Worm (Caenorhabditis elegans) whole organism, L4 larva: ENCODE measurements around the gene efl-2.

Experiments
- D1046.2 ChIP-seq: fragments of 200-800 bp; sonication (Bioruptor generic); IDR thresholded peaks from 2 replicates; pipeline ENCODE4 v1.3.6; 2022; ENCODE audit warnings: missing genetic modification characterization, missing compliant biosample characterization
- F26F4.8 ChIP-seq: fragments of 200-800 bp; sonication (Bioruptor generic); conservative IDR thresholded peaks from 2 replicates; pipeline ENCODE4 v1.3.6; 2022; ENCODE audit warnings: missing genetic modification characterization, missing compliant biosample characterization
- F44E2.7 ChIP-seq: fragments of 200-800 bp; sonication (Bioruptor generic); IDR thresholded peaks from 2 replicates; pipeline ENCODE4 v2.1.2; 2022; ENCODE audit warnings: missing genetic modification characterization, missing compliant biosample characterization
- R02D3.7 ChIP-seq: fragments of 150-350 bp; sonication (generic microtip); optimal IDR thresholded peaks from 3 replicates; lab custom pipeline; 2014; ENCODE audit warnings: missing biosample characterization, missing genetic modification characterization
- Y105C5A.15 ChIP-seq: fragments of 200-800 bp; sonication (Bioruptor generic); IDR thresholded peaks from 2 replicates; pipeline ENCODE4 v1.3.6; 2022; ENCODE audit warnings: missing genetic modification characterization, missing compliant biosample characterization
- Y48G9A.11 ChIP-seq: fragments of 200-800 bp; sonication (Bioruptor generic); IDR thresholded peaks from 2 replicates; pipeline ENCODE4 v1.3.6; 2022; ENCODE audit warnings: missing genetic modification reagents, missing genetic modification characterization, missing compliant biosample characterization
- ZK337.2 ChIP-seq: fragments of 200-800 bp; sonication (Bioruptor generic); IDR thresholded peaks from 2 replicates; pipeline ENCODE4 v1.3.6; 2022; ENCODE audit warnings: missing genetic modification reagents, missing genetic modification characterization, missing compliant biosample characterization
- aha-1 ChIP-seq: fragments of 150-350 bp; peaks from one replicate; lab custom pipeline; 2014; ENCODE audit warnings: missing biosample characterization, missing genetic modification characterization
- attf-4 ChIP-seq: sonication (generic microtip); optimal IDR thresholded peaks from 3 replicates; lab custom pipeline; 2017; ENCODE audit warnings: missing biosample characterization, missing genetic modification characterization
- ceh-28 ChIP-seq: fragments of 150-350 bp; optimal IDR thresholded peaks from 2 replicates; lab custom pipeline; 2014; ENCODE audit warnings: missing biosample characterization, missing genetic modification reagents, missing genetic modification characterization
- ceh-82 ChIP-seq: sonication (generic microtip); optimal IDR thresholded peaks from 2 replicates; lab custom pipeline; 2017; ENCODE audit warnings: missing biosample characterization, missing genetic modification characterization
- ces-1 ChIP-seq: fragments of 150-350 bp; sonication (generic microtip); optimal IDR thresholded peaks from 4 replicates; lab custom pipeline; 2014; ENCODE audit warnings: missing biosample characterization, missing genetic modification reagents, missing genetic modification characterization
- ctbp-1 ChIP-seq: fragments of 200-800 bp; sonication (Bioruptor generic); IDR thresholded peaks from 2 replicates; pipeline ENCODE4 v1.3.6; 2022; ENCODE audit warnings: missing genetic modification reagents, missing genetic modification characterization, missing compliant biosample characterization
- daf-12 ChIP-seq: fragments of 150-350 bp; optimal IDR thresholded peaks from 2 replicates; lab custom pipeline; 2014; ENCODE audit warnings: missing biosample characterization, missing genetic modification reagents, missing genetic modification characterization
- daf-16 ChIP-seq, 3 experiments: sonication (generic microtip); optimal IDR thresholded peaks; 2 replicates each; lab custom pipeline; 2016 to 2017; ENCODE audit warnings: missing genetic modification characterization in 3 of 3, missing genetic modification reagents in 3 of 3, mild to moderate bottlenecking in 2 of 3, missing compliant biosample characterization in 2 of 3, missing biosample characterization in 1 of 3, moderate library complexity in 1 of 3
- daf-19 ChIP-seq: fragments of 200-800 bp; sonication (Bioruptor generic); conservative IDR thresholded peaks from 2 replicates; pipeline ENCODE4 v1.3.6; 2022; ENCODE audit warnings: missing genetic modification characterization, missing compliant biosample characterization
- daf-8 ChIP-seq: fragments of 200-800 bp; sonication (Bioruptor generic); IDR thresholded peaks from 2 replicates; pipeline ENCODE4 v1.3.6; 2022; ENCODE audit warnings: missing genetic modification characterization, missing compliant biosample characterization
- dmd-6 ChIP-seq: fragments of 200-800 bp; sonication (Bioruptor generic); IDR thresholded peaks from 2 replicates; pipeline ENCODE4 v1.3.6; 2022; ENCODE audit warnings: missing genetic modification reagents, missing genetic modification characterization, missing compliant biosample characterization
- dve-1 ChIP-seq: sonication (generic microtip); optimal IDR thresholded peaks from 2 replicates; lab custom pipeline; 2017; ENCODE audit warnings: antibody characterized with exemption, mild to moderate bottlenecking, missing genetic modification characterization, missing compliant biosample characterization; ENCODE audit not compliant: insufficient read depth
- egl-27 ChIP-seq: sonication (generic microtip); optimal IDR thresholded peaks from 3 replicates; lab custom pipeline; 2017; ENCODE audit warnings: missing biosample characterization, missing genetic modification reagents, missing genetic modification characterization
- gei-8 ChIP-seq: fragments of 200-800 bp; sonication (Bioruptor generic); optimal IDR thresholded peaks from 2 replicates; lab custom pipeline; 2018; ENCODE audit warnings: mild to moderate bottlenecking, missing genetic modification characterization, missing compliant biosample characterization
- hif-1 ChIP-seq, 2 experiments: sonication (generic microtip); optimal IDR thresholded peaks; 2 replicates each; lab custom pipeline; 2016 to 2017; ENCODE audit warnings: missing compliant biosample characterization in 2 of 2, missing genetic modification characterization in 2 of 2, missing genetic modification reagents in 2 of 2, missing genotype in 2 of 2, mild to moderate bottlenecking in 1 of 2
- hlh-11 ChIP-seq: fragments of 200-800 bp; sonication (Bioruptor generic); optimal IDR thresholded peaks from 2 replicates; lab custom pipeline; 2018; ENCODE audit warnings: mild to moderate bottlenecking, missing genetic modification characterization, missing compliant biosample characterization
- hlh-30 ChIP-seq: sonication (generic microtip); optimal IDR thresholded peaks from 2 replicates; lab custom pipeline; 2017; ENCODE audit warnings: antibody characterized with exemption, mild to moderate bottlenecking, missing genetic modification characterization, missing compliant biosample characterization; ENCODE audit not compliant: insufficient read depth
- hmg-1.1 ChIP-seq: fragments of 200-800 bp; sonication (Bioruptor generic); IDR thresholded peaks from 2 replicates; pipeline ENCODE4 v1.3.6; 2022; ENCODE audit warnings: missing genetic modification reagents, missing genetic modification characterization, missing compliant biosample characterization
- lin-13 ChIP-seq: fragments of 150-350 bp; optimal IDR thresholded peaks from 2 replicates; lab custom pipeline; 2014; ENCODE audit warnings: missing biosample characterization, missing genetic modification reagents, missing genetic modification characterization
- lin-15B ChIP-seq: fragments of 150-350 bp; sonication (generic microtip); optimal IDR thresholded peaks from 3 replicates; lab custom pipeline; 2014; ENCODE audit warnings: missing biosample characterization, missing genetic modification characterization
- lin-39 ChIP-seq: fragments of 150-350 bp; optimal IDR thresholded peaks from 2 replicates; lab custom pipeline; 2014; ENCODE audit warnings: missing biosample characterization, missing genetic modification reagents, missing genetic modification characterization
- lsy-2 ChIP-seq, 2 experiments: fragments of 150-350 bp in 1 of 2; sonication (generic microtip) in 1 of 2; optimal IDR thresholded peaks; 2 replicates each; lab custom pipeline; 2014 to 2017; ENCODE audit warnings: missing biosample characterization in 2 of 2, missing genetic modification characterization in 2 of 2
- mdl-1 ChIP-seq, 2 experiments: fragments of 150-350 bp in 1 of 2; sonication (generic microtip) in 1 of 2; optimal IDR thresholded peaks; 2 replicates each; lab custom pipeline; 2014 to 2017; ENCODE audit warnings: missing biosample characterization in 2 of 2, missing genetic modification characterization in 2 of 2
- mdt-29 ChIP-seq: fragments of 200-800 bp; sonication (Bioruptor generic); IDR thresholded peaks from 2 replicates; pipeline ENCODE4 v1.3.6; 2022; ENCODE audit warnings: missing genetic modification reagents, missing genetic modification characterization, missing compliant biosample characterization
- mep-1 ChIP-seq: fragments of 150-350 bp; sonication (generic microtip); optimal IDR thresholded peaks from 3 replicates; lab custom pipeline; 2014; ENCODE audit warnings: missing biosample characterization, missing genetic modification characterization
- mxl-2 ChIP-seq: fragments of 200-800 bp; sonication (Bioruptor generic); conservative IDR thresholded peaks from 2 replicates; pipeline ENCODE4 v1.3.6; 2022; ENCODE audit warnings: missing genetic modification reagents, missing genetic modification characterization, missing compliant biosample characterization
- nhr-28 ChIP-seq: fragments of 150-350 bp; optimal IDR thresholded peaks from 2 replicates; lab custom pipeline; 2014; ENCODE audit warnings: missing biosample characterization, missing genetic modification characterization
- nhr-77 ChIP-seq: fragments of 150-350 bp; optimal IDR thresholded peaks from 2 replicates; lab custom pipeline; 2014; ENCODE audit warnings: missing biosample characterization, missing genetic modification characterization
- pha-4 ChIP-seq, 2 experiments: fragments of 150-350 bp in 1 of 2; fragments of 200-800 bp in 1 of 2; sonication (Bioruptor generic) in 1 of 2; IDR thresholded peaks in 1 of 2; optimal IDR thresholded peaks in 1 of 2; 2 replicates each; pipeline versions ENCODE4 v1.3.6 to Lab custom; 2014 to 2022; ENCODE audit warnings: missing genetic modification characterization in 2 of 2, missing genetic modification reagents in 2 of 2, missing biosample characterization in 1 of 2, missing compliant biosample characterization in 1 of 2
- rbr-2 ChIP-seq: sonication (generic microtip); optimal IDR thresholded peaks from 2 replicates; lab custom pipeline; 2016; ENCODE audit warnings: missing genotype, missing genetic modification characterization, missing compliant biosample characterization
- spr-3 ChIP-seq: fragments of 200-800 bp; sonication (Bioruptor generic); optimal IDR thresholded peaks from 2 replicates; lab custom pipeline; 2018; ENCODE audit warnings: mild to moderate bottlenecking, missing genetic modification characterization, missing compliant biosample characterization
- unc-62 ChIP-seq, 3 experiments: fragments of 150-350 bp in 1 of 3; sonication (generic microtip); optimal IDR thresholded peaks in 2 of 3; peaks in 1 of 3; 1 replicate in 1 of 3; 2 replicates in 2 of 3; lab custom pipeline; 2014 to 2017; ENCODE audit warnings: missing biosample characterization in 3 of 3, missing genetic modification characterization in 3 of 3, missing genetic modification reagents in 3 of 3, missing genotype in 1 of 3
- vab-7 ChIP-seq: fragments of 200-800 bp; sonication (Bioruptor generic); IDR thresholded peaks from 2 replicates; pipeline ENCODE4 v1.3.6; 2022; ENCODE audit warnings: missing genetic modification reagents, missing genetic modification characterization, missing compliant biosample characterization
- zag-1 ChIP-seq: fragments of 150-350 bp; optimal IDR thresholded peaks from 2 replicates; lab custom pipeline; 2014; ENCODE audit warnings: missing biosample characterization, missing genetic modification characterization
- zfp-3 ChIP-seq: fragments of 200-800 bp; sonication (Bioruptor generic); conservative IDR thresholded peaks from 2 replicates; pipeline ENCODE4 v1.3.6; 2022; ENCODE audit warnings: missing genetic modification reagents, missing genetic modification characterization, missing compliant biosample characterization
- zip-2 ChIP-seq: fragments of 150-350 bp; optimal IDR thresholded peaks from 2 replicates; lab custom pipeline; 2014; ENCODE audit warnings: missing biosample characterization, missing genetic modification characterization
- ztf-7 ChIP-seq: fragments of 150-350 bp; optimal IDR thresholded peaks from 2 replicates; lab custom pipeline; 2014; ENCODE audit warnings: missing biosample characterization, missing genetic modification characterization

The efl-2 gene

DNA sequence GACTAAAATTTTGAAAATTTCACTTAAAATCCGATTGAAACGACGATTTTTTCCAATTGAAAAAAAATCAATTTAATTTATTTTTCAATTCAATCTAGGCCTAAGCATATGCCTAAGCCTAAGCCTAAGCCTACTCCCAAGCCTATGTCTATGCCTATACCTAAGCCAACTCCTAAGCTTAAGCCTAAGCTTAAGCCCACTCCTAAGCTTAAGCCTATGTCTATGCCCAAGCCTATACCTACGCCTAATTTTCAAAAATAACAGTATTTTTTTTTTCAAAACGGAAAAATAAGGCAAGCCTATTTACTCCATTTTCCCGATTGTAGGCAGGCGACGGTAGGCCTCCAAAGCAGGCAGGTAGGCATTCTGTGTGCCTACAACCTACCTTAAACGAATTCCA is 38.4 kb downstream of the efl-2 start:
- TF ChIP-seq egl-27 (no peak), Y48G9A.11 (GFP tag; lab: Robert Waterston, UW) (no peak), zip-2 (no peak), vab-7 (GFP tag; lab: Robert Waterston, UW) (no peak), lin-39 (no peak), daf-12 (no peak), zag-1 (tag; lab: Kevin White, UChicago) (no peak), daf-16 (GFP tag; optimal IDR thresholded peaks at IDR 0.05; lab: Kevin White, UChicago) (no peak), daf-16 (tag; optimal IDR thresholded peaks at IDR 0.05; lab: Kevin White, UChicago) (no peak), mdt-29 (GFP tag; lab: Robert Waterston, UW) (no peak), ces-1 (no peak), mxl-2 (GFP tag; lab: Robert Waterston, UW) (no peak), attf-4 (no peak), F44E2.7 (GFP tag; lab: Robert Waterston, UW) (no peak), zfp-3 (GFP tag; lab: Robert Waterston, UW) (no peak), nhr-28 (tag; lab: Kevin White, UChicago) (no peak), mep-1 (tag; lab: Kevin White, UChicago) (no peak), ceh-28 (tag; lab: Kevin White, UChicago) (no peak), daf-19 (GFP tag; lab: Robert Waterston, UW) (no peak), ceh-82 (tag; lab: Kevin White, UChicago) (no peak), Y105C5A.15 (GFP tag; lab: Robert Waterston, UW) (no peak)

ce11 chrII:13446597-13446996 is 40.7 kb downstream of the efl-2 start:
- TF ChIP-seq R02D3.7 (no peak), attf-4 (no peak), daf-8 (GFP tag; lab: Robert Waterston, UW) (no peak), pha-4 (GFP tag; IDR thresholded peaks at IDR 0.05; lab: Robert Waterston, UW) (no peak), pha-4 (tag; optimal IDR thresholded peaks at IDR 0.05; lab: Kevin White, UChicago) (no peak), Y48G9A.11 (GFP tag; lab: Robert Waterston, UW) (no peak), lin-15B (no peak), spr-3 (no peak)

DNA sequence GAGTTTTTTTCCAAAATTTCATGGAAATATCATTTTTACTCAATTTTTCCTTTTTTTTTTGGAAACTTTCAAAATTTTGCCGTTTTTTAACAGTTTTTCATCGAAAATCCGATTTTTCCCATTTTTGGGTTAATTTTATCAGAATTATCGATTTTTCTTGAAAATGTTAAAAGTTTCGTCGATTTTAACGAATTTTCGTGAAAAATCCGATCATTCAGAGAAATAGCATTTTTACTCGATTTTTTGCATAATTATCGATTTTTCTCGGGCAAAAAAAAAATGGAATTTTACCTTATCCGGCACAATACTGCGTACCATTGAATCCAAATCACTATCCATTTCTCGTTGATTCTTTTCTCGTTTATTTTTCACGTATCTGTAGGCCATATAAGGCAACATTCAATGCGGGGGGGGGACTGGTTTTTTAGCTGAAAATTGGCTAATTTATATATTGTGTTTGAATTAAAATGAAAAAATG is 41.3 kb downstream of the efl-2 start, which contains the start of gene tbc-14:
tbc-14 (minus strand) TSS at position 428 of the 478 bp plus-strand sequence.
- TF ChIP-seq ztf-7 = no peak
- no peak for TF ChIP-seq nhr-28 (tag; lab: Kevin White, UChicago)
- TF ChIP-seq vab-7 (GFP tag; lab: Robert Waterston, UW) = no peak
- TF ChIP-seq ceh-28 (tag; lab: Kevin White, UChicago) = peak; percentile 44
- no peak for TF ChIP-seq gei-8
- TF ChIP-seq aha-1 (tag; lab: Kevin White, UChicago) = no peak

ce11 chrII:13447668-13448067 is 41.7 kb downstream of the efl-2 start:
- TF ChIP-seq hlh-30 (tag; lab: Kevin White, UChicago) (peak; percentile 99), pha-4 (GFP tag; IDR thresholded peaks at IDR 0.05; lab: Robert Waterston, UW) (peak; percentile 18; the same call in 1 of the 2 replicates), pha-4 (tag; optimal IDR thresholded peaks at IDR 0.05; lab: Kevin White, UChicago) (peak; percentile 89), hmg-1.1 (GFP tag; lab: Robert Waterston, UW) (peak; percentile 77), ctbp-1 (GFP tag; lab: Robert Waterston, UW) (no peak), D1046.2 (no peak), vab-7 (GFP tag; lab: Robert Waterston, UW) (0 out of 2 replicates have a peak, but pooled peaks have one; percentile 19), dve-1 (tag; lab: Kevin White, UChicago) (peak; percentile 89), nhr-77 (tag; lab: Kevin White, UChicago) (peak; percentile 89), lsy-2 (tag; optimal IDR thresholded peaks at IDR 0.05; lab: Kevin White, UChicago) (peak; percentile 55 to 92), daf-16 (GFP tag; optimal IDR thresholded peaks at IDR 0.05; lab: Kevin White, UChicago) (peak in 1 of 2 experiments; percentile 15), daf-16 (tag; optimal IDR thresholded peaks at IDR 0.05; lab: Kevin White, UChicago) (peak; percentile 90), hlh-11 (tag; lab: Kevin White, UChicago) (peak; percentile 99), lin-13 (GFP tag; lab: Kevin White, UChicago) (peak; percentile 79), ZK337.2 (no peak), F26F4.8 (GFP tag; lab: Robert Waterston, UW) (no peak), mep-1 (tag; lab: Kevin White, UChicago) (peak; percentile 88), spr-3 (no peak), aha-1 (tag; lab: Kevin White, UChicago) (peak; percentile 98), mdl-1 (tag; optimal IDR thresholded peaks at IDR 0.05; lab: Kevin White, UChicago) (peak in 1 of 2 experiments; percentile 76), dmd-6 (GFP tag; lab: Robert Waterston, UW) (peak; percentile 78), hif-1 (tag; optimal IDR thresholded peaks at IDR 0.05; lab: Kevin White, UChicago) (peak in 1 of 2 experiments; percentile 70), rbr-2 (peak; percentile 59), unc-62 (GFP tag; optimal IDR thresholded peaks at IDR 0.05 in 1 of 2; lab: Kevin White, UChicago) (no peak), unc-62 (tag; optimal IDR thresholded peaks at IDR 0.05; lab: Kevin White, UChicago) (no peak)
